Fruit fly (Drosophila melanogaster) whole organism, adult: Measurements from ENCODE around the gene CG15439.

Experiments used
- CG11617 ChIP-seq: fragments of 200-800 bp; sonication (Bioruptor generic); optimal IDR thresholded peaks from 2 replicates; lab custom pipeline; 2017; ENCODE audit warnings: mild to moderate bottlenecking, missing biosample characterization, missing genetic modification reagents, missing genetic modification characterization
- CG5204 ChIP-seq: fragments of 200-800 bp; sonication (Bioruptor generic); optimal IDR thresholded peaks from 2 replicates; lab custom pipeline; 2016; ENCODE audit warnings: missing biosample characterization, missing genetic modification characterization
- Crg-1 ChIP-seq: fragments of 200-800 bp; sonication (Bioruptor generic); optimal IDR thresholded peaks from 2 replicates; lab custom pipeline; 2016; ENCODE audit warnings: missing biosample characterization, missing genetic modification characterization
- Mnt ChIP-seq: fragments of 200-800 bp; sonication (Bioruptor generic); optimal IDR thresholded peaks from 2 replicates; lab custom pipeline; 2016; ENCODE audit warnings: missing biosample characterization, mild to moderate bottlenecking, missing genetic modification characterization
- bab1 ChIP-seq: fragments of 200-800 bp; sonication (Bioruptor generic); optimal IDR thresholded peaks from 3 replicates; lab custom pipeline; 2019; ENCODE audit warnings: missing biosample characterization, mild to moderate bottlenecking, missing genetic modification characterization, moderate library complexity
- cic ChIP-seq: fragments of 200-800 bp; sonication (Bioruptor generic); optimal IDR thresholded peaks from 2 replicates; lab custom pipeline; 2017; ENCODE audit warnings: missing biosample characterization, mild to moderate bottlenecking, missing genetic modification characterization, moderate library complexity
- kay ChIP-seq: fragments of 200-800 bp; sonication (Bioruptor generic); peaks from one replicate; lab custom pipeline; 2016; ENCODE audit warnings: missing biosample characterization, missing genetic modification characterization, borderline replicate concordance
- ovo ChIP-seq: fragments of 200-800 bp; sonication (Bioruptor generic); optimal IDR thresholded peaks from 2 replicates; lab custom pipeline; 2016; ENCODE audit warnings: missing biosample characterization, missing genetic modification characterization
- pad ChIP-seq: fragments of 200-800 bp; sonication (Bioruptor generic); optimal IDR thresholded peaks from 3 replicates; lab custom pipeline; 2017; ENCODE audit warnings: missing biosample characterization, missing genetic modification characterization, mild to moderate bottlenecking, moderate library complexity, missing genetic modification reagents
- tj ChIP-seq: fragments of 200-800 bp; sonication (Bioruptor generic); optimal IDR thresholded peaks from 3 replicates; lab custom pipeline; 2017; ENCODE audit warnings: missing biosample characterization, mild to moderate bottlenecking, missing genetic modification characterization, moderate library complexity

DNA sequence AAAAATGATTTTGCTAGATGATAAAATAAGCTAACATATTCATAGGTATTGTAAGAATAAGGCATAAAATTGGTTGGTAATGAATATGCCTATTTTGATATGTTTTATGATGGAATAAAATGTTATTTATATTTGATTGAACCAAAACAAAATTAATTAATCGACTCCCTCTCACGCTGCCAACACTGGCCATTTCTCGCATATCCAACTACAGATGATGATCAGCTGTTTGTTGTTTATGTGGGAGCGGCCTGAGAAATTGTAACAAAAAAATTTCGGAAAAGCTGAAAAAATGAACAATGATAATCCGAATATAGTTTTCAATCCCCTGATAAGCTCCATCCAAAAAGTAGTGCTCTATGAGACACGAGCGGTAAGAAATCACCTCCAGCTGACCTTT, 12.1 kb upstream of the CG15439 start, which contains the start of gene FIG4:
- TF ChIP-seq tj (no peak), Mnt (GFP tag; lab: Kevin White, UChicago) (no peak), bab1 (peak; percentile 59), kay (GFP tag; lab: Kevin White, UChicago) (no peak), ovo (no peak), cic (GFP tag; lab: Kevin White, UChicago) (no peak), Crg-1 (GFP tag; lab: Kevin White, UChicago) (no peak), pad (no peak), CG5204 (GFP tag; lab: Kevin White, UChicago) (no peak), CG11617 (GFP tag; lab: Kevin White, UChicago) (no peak)
